Fruit fly (Drosophila melanogaster): ENCODE measurements around the gene wge.

dm6 chr3R:22740930-22741329, 20.0 kb upstream of the wge start, which contains the start of the genes Dcr-1 and CG6985:
- no peak for TF ChIP-seq rn (GFP tag; IDR thresholded peaks at IDR 0.05)
- no peak for TF ChIP-seq CG8159 (tag; optimal IDR thresholded peaks at IDR 0.05)
- TF ChIP-seq CG14655 (GFP tag; optimal IDR thresholded peaks at IDR 0.05), result no peak
- no peak for TF ChIP-seq Ets98B (GFP tag; IDR thresholded peaks at IDR 0.05)
- no peak for TF ChIP-seq CG8301 (tag; optimal IDR thresholded peaks at IDR 0.05)
- TF ChIP-seq Pif1B (GFP tag; optimal IDR thresholded peaks at IDR 0.05), result no peak
- no peak for TF ChIP-seq fd96Ca (GFP tag; IDR thresholded peaks at IDR 0.05)
